Worm (Caenorhabditis elegans) whole organism, L2 larva: Measurements from ENCODE around the gene F49E12.12.

Source experiments
- aly-2 ChIP-seq: fragments of 150-350 bp; optimal IDR thresholded peaks from 2 replicates; lab custom pipeline; 2014; ENCODE audit warnings: missing biosample characterization, missing genetic modification characterization
- ama-1 ChIP-seq: fragments of 150-350 bp; optimal IDR thresholded peaks from 2 replicates; lab custom pipeline; 2018; ENCODE audit warnings: inconsistent platforms
- blmp-1 ChIP-seq: sonication (generic microtip); optimal IDR thresholded peaks from 2 replicates; lab custom pipeline; 2017; ENCODE audit warnings: missing genetic modification characterization, mild to moderate bottlenecking, missing compliant biosample characterization, antibody characterized with exemption, moderate library complexity; ENCODE audit not compliant: insufficient read depth
- ceh-82 ChIP-seq: fragments of 150-350 bp; optimal IDR thresholded peaks from 2 replicates; lab custom pipeline; 2014; ENCODE audit warnings: missing biosample characterization, missing genetic modification characterization
- egl-27 ChIP-seq: sonication (generic microtip); optimal IDR thresholded peaks from 3 replicates; lab custom pipeline; 2017; ENCODE audit warnings: missing biosample characterization, missing genetic modification reagents, missing genetic modification characterization
- elt-3 ChIP-seq: sonication (generic microtip); optimal IDR thresholded peaks from 2 replicates; lab custom pipeline; 2017; ENCODE audit warnings: missing biosample characterization, missing genetic modification characterization
- mdl-1 ChIP-seq, 2 experiments: fragments of 150-350 bp in 1 of 2; sonication (generic microtip) in 1 of 2; optimal IDR thresholded peaks; 2 replicates each; lab custom pipeline; 2017; ENCODE audit warnings: missing biosample characterization in 2 of 2, missing genetic modification characterization in 2 of 2
- nhr-237 ChIP-seq: fragments of 150-350 bp; optimal IDR thresholded peaks from 2 replicates; lab custom pipeline; 2014; ENCODE audit warnings: missing biosample characterization, missing genetic modification characterization
- nhr-6 ChIP-seq: fragments of 150-350 bp; optimal IDR thresholded peaks from 2 replicates; lab custom pipeline; 2014; ENCODE audit warnings: missing biosample characterization, missing genetic modification characterization
- skn-1 ChIP-seq: sonication (generic microtip); optimal IDR thresholded peaks from 2 replicates; lab custom pipeline; 2017; ENCODE audit warnings: missing biosample characterization, missing genetic modification characterization
- snpc-4 ChIP-seq: fragments of 150-350 bp; optimal IDR thresholded peaks from 2 replicates; lab custom pipeline; 2014; ENCODE audit warnings: missing biosample characterization, missing genetic modification characterization
- unc-62 ChIP-seq: fragments of 150-350 bp; optimal IDR thresholded peaks from 2 replicates; lab custom pipeline; 2014; ENCODE audit warnings: missing biosample characterization, missing genetic modification reagents, missing genetic modification characterization

- no peak for TF ChIP-seq ceh-82 (tag; lab: Kevin White, UChicago)
- no peak for TF ChIP-seq nhr-237 (tag; lab: Kevin White, UChicago)
- no peak for TF ChIP-seq mdl-1 (tag; optimal IDR thresholded peaks at IDR 0.05; lab: Kevin White, UChicago)
- TF ChIP-seq blmp-1 (tag; lab: Kevin White, UChicago): no peak
- TF ChIP-seq nhr-6 (tag; lab: Kevin White, UChicago): no peak
- TF ChIP-seq egl-27 (tag; lab: Kevin White, UChicago): no peak
- TF ChIP-seq elt-3 (tag; lab: Kevin White, UChicago): no peak
- no peak for TF ChIP-seq unc-62 (GFP tag; lab: Kevin White, UChicago)
- TF ChIP-seq skn-1: no peak
- no peak for TF ChIP-seq ama-1 (lab: Kevin White, UChicago)
- TF ChIP-seq aly-2 (tag; lab: Kevin White, UChicago): no peak
- TF ChIP-seq snpc-4 (tag; lab: Kevin White, UChicago): no peak
These were observed 30.9 kb downstream of the F49E12.12 start, which contains the start of gene efl-3 for ce11 chrII:8412061-8412721.
